Worm (Caenorhabditis elegans): Measurements from ENCODE around the gene phat-6.

phat-6 gene

DNA sequence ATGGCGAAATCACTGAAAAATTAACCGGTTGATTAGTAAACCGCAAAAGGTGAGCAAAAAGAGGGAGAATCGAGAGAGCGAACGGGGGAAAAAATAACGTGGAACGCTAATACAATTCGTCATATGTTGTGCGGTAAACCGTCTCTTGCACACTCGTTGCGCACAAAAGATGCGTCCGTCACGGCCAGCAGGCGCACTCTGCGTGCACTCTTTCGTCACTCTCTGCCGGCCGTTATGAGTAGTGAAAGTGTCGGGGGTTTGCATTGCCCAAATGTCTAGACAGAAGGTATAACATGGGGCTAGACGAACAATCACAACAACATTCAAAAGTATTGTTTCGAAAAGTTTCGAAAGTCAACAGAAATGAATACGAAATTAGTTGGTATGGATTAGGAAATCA lies 12.7 kb downstream of the phat-6 start, which contains the start of gene pkhm-2:
TSS of gene pkhm-2 (minus strand) at position 12 of the 400 bp plus-strand sequence.
- TF ChIP-seq madf-5 (GFP tag; IDR thresholded peaks at IDR 0.05) (no peak), snpc-1.2 (GFP tag; IDR thresholded peaks at IDR 0.05) (no peak), unc-62 (GFP tag; optimal IDR thresholded peaks at IDR 0.05 in 1 of 2) (peak in 1 of 2 experiments; percentile 99), unc-62 (tag; optimal IDR thresholded peaks at IDR 0.05) (no peak), hmg-1.1 (GFP tag; IDR thresholded peaks at IDR 0.05) (peak; percentile 94), F26F4.8 (GFP tag; conservative IDR thresholded peaks at IDR 0.05) (no peak), nhr-77 (tag; optimal IDR thresholded peaks at IDR 0.05) (peak; percentile 67), F37D6.2 (tag; optimal IDR thresholded peaks at IDR 0.05) (peak; percentile 84), aly-2 (tag; optimal IDR thresholded peaks at IDR 0.05) (no peak), unc-39 (tag; optimal IDR thresholded peaks at IDR 0.05) (no peak), zip-2 (tag; optimal IDR thresholded peaks at IDR 0.05) (peak; percentile 69), nhr-10 (tag; optimal IDR thresholded peaks at IDR 0.05) (no peak), Y75B8A.6 (GFP tag; IDR thresholded peaks at IDR 0.05) (no peak), F44E2.7 (GFP tag; IDR thresholded peaks at IDR 0.05) (peak; percentile 66; the same call in 1 of the 2 replicates), mxl-2 (GFP tag; conservative IDR thresholded peaks at IDR 0.05) (no peak), ceh-28 (tag; optimal IDR thresholded peaks at IDR 0.05) (no peak), ceh-32 (tag; optimal IDR thresholded peaks at IDR 0.05; ENCODE audit: poor library complexity) (peak; percentile 34), nhr-76 (tag; optimal IDR thresholded peaks at IDR 0.05) (no peak), ceh-62 (tag; optimal IDR thresholded peaks at IDR 0.05) (no peak), cey-2 (tag; optimal IDR thresholded peaks at IDR 0.05; ENCODE audit: borderline replicate concordance, insufficient read depth) (no peak), rbr-2 (tag; optimal IDR thresholded peaks at IDR 0.05) (peak; percentile 92), duxl-1 (tag; optimal IDR thresholded peaks at IDR 0.05; ENCODE audit: poor library complexity) (peak; percentile 92), daf-8 (GFP tag; IDR thresholded peaks at IDR 0.05) (no peak), fos-1 (tag; optimal IDR thresholded peaks at IDR 0.05) (no peak), ces-1 (GFP tag; optimal IDR thresholded peaks at IDR 0.05) (no peak), mdt-29 (GFP tag; IDR thresholded peaks at IDR 0.05) (peak; percentile 63), fkh-10 (GFP tag; optimal IDR thresholded peaks at IDR 0.05) (peak; percentile 11), lin-15B (tag; optimal IDR thresholded peaks at IDR 0.05) (no peak), dmd-9 (GFP tag; IDR thresholded peaks at IDR 0.05) (peak; percentile 75), saeg-2 (GFP tag; IDR thresholded peaks at IDR 0.05) (peak; percentile 83), madf-9 (GFP tag; conservative IDR thresholded peaks at IDR 0.05) (peak; percentile 78), lin-29 (GFP tag; IDR thresholded peaks at IDR 0.05) (0 out of 2 replicates have a peak, but pooled peaks have one; percentile 11), hlh-30 (tag; optimal IDR thresholded peaks at IDR 0.05; ENCODE audit: insufficient read depth) (peak; percentile 91), nhr-41 (GFP tag; IDR thresholded peaks at IDR 0.05) (no peak), Y5F2A.4 (GFP tag; optimal IDR thresholded peaks at IDR 0.05) (peak; percentile 12), F49E8.2 (tag; optimal IDR thresholded peaks at IDR 0.05; ENCODE audit: borderline replicate concordance) (no peak), lim-7 (GFP tag; IDR thresholded peaks at IDR 0.05) (0 out of 2 replicates have a peak, but pooled peaks have one; percentile 43), hif-1 (tag; optimal IDR thresholded peaks at IDR 0.05) (peak in 1 of 2 experiments; percentile 73), arid-1 (GFP tag; conservative IDR thresholded peaks at IDR 0.05) (peak; percentile 49; the same call in 1 of the 2 replicates), nhr-237 (tag; optimal IDR thresholded peaks at IDR 0.05) (no peak), nhr-28 (tag; optimal IDR thresholded peaks at IDR 0.05) (peak; percentile 82), daf-12 (tag; optimal IDR thresholded peaks at IDR 0.05) (no peak), zag-1 (tag; optimal IDR thresholded peaks at IDR 0.05) (no peak), pha-4 (GFP tag; IDR thresholded peaks at IDR 0.05) (no peak; the same call in 1 of the 2 replicates), pha-4 (tag; optimal IDR thresholded peaks at IDR 0.05) (no peak), nhr-111 (GFP tag; optimal IDR thresholded peaks at IDR 0.05) (peak; percentile 8), zfp-3 (GFP tag; conservative IDR thresholded peaks at IDR 0.05) (peak; percentile 48; the same call in 1 of the 2 replicates), daf-16 (GFP tag; optimal IDR thresholded peaks at IDR 0.05) (peak in 1 of 2 experiments; percentile 61), daf-16 (tag; optimal IDR thresholded peaks at IDR 0.05) (peak; percentile 86), nhr-11 (tag; optimal IDR thresholded peaks at IDR 0.05) (peak; percentile 85), hlh-11 (tag; optimal IDR thresholded peaks at IDR 0.05) (peak; percentile 96), T26A8.4 (GFP tag; IDR thresholded peaks at IDR 0.05) (peak; percentile 93)

All from whole organism, L4 larva.